Worm (Caenorhabditis elegans) whole organism, L2 larva: Measurements from ENCODE around the gene srj-25.

Experiments
- C34F6.9 ChIP-seq: fragments of 150-350 bp; optimal IDR thresholded peaks from 2 replicates; lab custom pipeline; 2014; ENCODE audit warnings: missing biosample characterization, missing genetic modification characterization
- F13H6.1 ChIP-seq: sonication (generic microtip); optimal IDR thresholded peaks from 2 replicates; lab custom pipeline; 2016; ENCODE audit warnings: missing genetic modification characterization, missing compliant biosample characterization
- Y55F3AM.14 ChIP-seq: fragments of 200-800 bp; sonication (Bioruptor generic); optimal IDR thresholded peaks from 2 replicates; lab custom pipeline; 2018; ENCODE audit warnings: mild to moderate bottlenecking, missing genetic modification characterization, missing compliant biosample characterization
- ZK546.5 ChIP-seq: sonication (generic microtip); optimal IDR thresholded peaks from 2 replicates; lab custom pipeline; 2017; ENCODE audit warnings: missing biosample characterization, missing genetic modification characterization
- aly-2 ChIP-seq: fragments of 150-350 bp; optimal IDR thresholded peaks from 2 replicates; lab custom pipeline; 2014; ENCODE audit warnings: missing biosample characterization, missing genetic modification characterization
- ama-1 ChIP-seq: fragments of 150-350 bp; optimal IDR thresholded peaks from 2 replicates; lab custom pipeline; 2018; ENCODE audit warnings: inconsistent platforms
- blmp-1 ChIP-seq: sonication (generic microtip); optimal IDR thresholded peaks from 2 replicates; lab custom pipeline; 2017; ENCODE audit warnings: missing genetic modification characterization, mild to moderate bottlenecking, missing compliant biosample characterization, antibody characterized with exemption, moderate library complexity; ENCODE audit not compliant: insufficient read depth
- ceh-16 ChIP-seq: fragments of 150-350 bp; optimal IDR thresholded peaks from 2 replicates; lab custom pipeline; 2014; ENCODE audit warnings: missing biosample characterization, missing genetic modification characterization
- ceh-82 ChIP-seq: fragments of 150-350 bp; optimal IDR thresholded peaks from 2 replicates; lab custom pipeline; 2014; ENCODE audit warnings: missing biosample characterization, missing genetic modification characterization
- crh-2 ChIP-seq: sonication (generic microtip); optimal IDR thresholded peaks from 2 replicates; lab custom pipeline; 2017; ENCODE audit warnings: missing biosample characterization, missing genetic modification characterization
- dmd-4 ChIP-seq: sonication (generic microtip); optimal IDR thresholded peaks from 2 replicates; lab custom pipeline; 2017; ENCODE audit warnings: missing biosample characterization, missing genetic modification characterization
- egl-27 ChIP-seq: sonication (generic microtip); optimal IDR thresholded peaks from 3 replicates; lab custom pipeline; 2017; ENCODE audit warnings: missing biosample characterization, missing genetic modification reagents, missing genetic modification characterization
- elt-1 ChIP-seq: fragments of 150-350 bp; optimal IDR thresholded peaks from 2 replicates; lab custom pipeline; 2014; ENCODE audit warnings: missing biosample characterization, missing genetic modification characterization
- elt-3 ChIP-seq: sonication (generic microtip); optimal IDR thresholded peaks from 2 replicates; lab custom pipeline; 2017; ENCODE audit warnings: missing biosample characterization, missing genetic modification characterization
- fos-1 ChIP-seq: fragments of 150-350 bp; optimal IDR thresholded peaks from 2 replicates; lab custom pipeline; 2014; ENCODE audit warnings: missing biosample characterization, missing genetic modification characterization
- lin-11 ChIP-seq: fragments of 150-350 bp; sonication (generic microtip); optimal IDR thresholded peaks from 2 replicates; lab custom pipeline; 2014; ENCODE audit warnings: missing biosample characterization, missing genetic modification characterization, inconsistent platforms, mixed read lengths
- lin-13 ChIP-seq: fragments of 150-350 bp; optimal IDR thresholded peaks from 2 replicates; lab custom pipeline; 2014; ENCODE audit warnings: missing biosample characterization, missing genetic modification reagents, missing genetic modification characterization
- lin-39 ChIP-seq: fragments of 150-350 bp; optimal IDR thresholded peaks from 2 replicates; lab custom pipeline; 2014; ENCODE audit warnings: missing biosample characterization, missing genetic modification reagents, missing genetic modification characterization
- lsy-2 ChIP-seq, 2 experiments: fragments of 150-350 bp in 1 of 2; sonication (generic microtip) in 1 of 2; optimal IDR thresholded peaks; 2 replicates each; lab custom pipeline; 2014 to 2017; ENCODE audit warnings: missing biosample characterization in 2 of 2, missing genetic modification characterization in 2 of 2
- mbf-1 ChIP-seq: sonication (generic microtip); optimal IDR thresholded peaks from 2 replicates; lab custom pipeline; 2017; ENCODE audit warnings: missing biosample characterization, missing genetic modification characterization
- mdl-1 ChIP-seq, 2 experiments: fragments of 150-350 bp in 1 of 2; sonication (generic microtip) in 1 of 2; optimal IDR thresholded peaks; 2 replicates each; lab custom pipeline; 2017; ENCODE audit warnings: missing biosample characterization in 2 of 2, missing genetic modification characterization in 2 of 2
- nhr-10 ChIP-seq: sonication (generic microtip); optimal IDR thresholded peaks from 2 replicates; lab custom pipeline; 2017; ENCODE audit warnings: missing biosample characterization, missing genetic modification characterization
- nhr-11 ChIP-seq: fragments of 150-350 bp; optimal IDR thresholded peaks from 2 replicates; lab custom pipeline; 2014; ENCODE audit warnings: missing biosample characterization, missing genetic modification characterization
- nhr-12 ChIP-seq: fragments of 150-350 bp; optimal IDR thresholded peaks from 2 replicates; lab custom pipeline; 2014; ENCODE audit warnings: missing biosample characterization, missing genetic modification characterization
- nhr-129 ChIP-seq: fragments of 150-350 bp; optimal IDR thresholded peaks from 2 replicates; lab custom pipeline; 2014; ENCODE audit warnings: missing biosample characterization, missing genetic modification characterization
- nhr-21 ChIP-seq: fragments of 150-350 bp; optimal IDR thresholded peaks from 2 replicates; lab custom pipeline; 2014; ENCODE audit warnings: missing biosample characterization, missing genetic modification characterization
- nhr-23 ChIP-seq: fragments of 150-350 bp; optimal IDR thresholded peaks from 2 replicates; lab custom pipeline; 2014; ENCODE audit warnings: missing biosample characterization, missing genetic modification reagents, missing genetic modification characterization
- nhr-237 ChIP-seq: fragments of 150-350 bp; optimal IDR thresholded peaks from 2 replicates; lab custom pipeline; 2014; ENCODE audit warnings: missing biosample characterization, missing genetic modification characterization
- nhr-25 ChIP-seq: fragments of 150-350 bp; sonication (generic microtip); optimal IDR thresholded peaks from 3 replicates; lab custom pipeline; 2014; ENCODE audit warnings: missing biosample characterization, missing genetic modification characterization
- nhr-6 ChIP-seq: fragments of 150-350 bp; optimal IDR thresholded peaks from 2 replicates; lab custom pipeline; 2014; ENCODE audit warnings: missing biosample characterization, missing genetic modification characterization
- peb-1 ChIP-seq: fragments of 150-350 bp; optimal IDR thresholded peaks from 2 replicates; lab custom pipeline; 2014; ENCODE audit warnings: missing biosample characterization, missing genetic modification characterization
- sma-9 ChIP-seq, 2 experiments: fragments of 150-350 bp in 1 of 2; sonication (generic microtip) in 1 of 2; optimal IDR thresholded peaks; 2 replicates each; lab custom pipeline; 2014 to 2016; ENCODE audit warnings: missing genetic modification characterization in 2 of 2, mild to moderate bottlenecking in 1 of 2, missing biosample characterization in 1 of 2, missing compliant biosample characterization in 1 of 2, missing genetic modification reagents in 1 of 2, moderate library complexity in 1 of 2
- snpc-4 ChIP-seq: fragments of 150-350 bp; optimal IDR thresholded peaks from 2 replicates; lab custom pipeline; 2014; ENCODE audit warnings: missing biosample characterization, missing genetic modification characterization
- unc-39 ChIP-seq: fragments of 150-350 bp; optimal IDR thresholded peaks from 2 replicates; lab custom pipeline; 2014; ENCODE audit warnings: missing biosample characterization, missing genetic modification characterization
- unc-55 ChIP-seq: fragments of 150-350 bp; sonication (generic microtip); optimal IDR thresholded peaks from 3 replicates; lab custom pipeline; 2014; ENCODE audit warnings: missing biosample characterization, missing genetic modification reagents, missing genetic modification characterization
- unc-62 ChIP-seq: fragments of 150-350 bp; optimal IDR thresholded peaks from 2 replicates; lab custom pipeline; 2014; ENCODE audit warnings: missing biosample characterization, missing genetic modification reagents, missing genetic modification characterization
- zag-1 ChIP-seq: fragments of 150-350 bp; optimal IDR thresholded peaks from 2 replicates; lab custom pipeline; 2014; ENCODE audit warnings: missing biosample characterization, missing genetic modification characterization
- ztf-1 ChIP-seq: fragments of 200-800 bp; sonication (Bioruptor generic); conservative IDR thresholded peaks from 2 replicates; pipeline ENCODE4 v1.3.6; 2022; ENCODE audit warnings: missing genetic modification characterization, missing compliant biosample characterization
- ztf-11 ChIP-seq: sonication (generic microtip); optimal IDR thresholded peaks from 2 replicates; lab custom pipeline; 2017; ENCODE audit warnings: missing biosample characterization, missing genetic modification characterization
- ztf-4 ChIP-seq: fragments of 150-350 bp; optimal IDR thresholded peaks from 2 replicates; lab custom pipeline; 2014; ENCODE audit warnings: missing biosample characterization, missing genetic modification characterization

Gene srj-25

ce11 chrV:726573-727483 lies 9.2 kb downstream of the srj-25 start:
- TF ChIP-seq elt-3 (no peak), nhr-25 (no peak), mdl-1 (tag; optimal IDR thresholded peaks at IDR 0.05; lab: Kevin White, UChicago) (no peak), dmd-4 (no peak), ceh-82 (tag; lab: Kevin White, UChicago) (no peak), F13H6.1 (tag; lab: Kevin White, UChicago) (no peak), ztf-1 (GFP tag; lab: Robert Waterston, UW) (no peak), ztf-4 (tag; lab: Kevin White, UChicago) (no peak), nhr-237 (tag; lab: Kevin White, UChicago) (no peak), peb-1 (tag; lab: Kevin White, UChicago) (no peak), C34F6.9 (tag; lab: Kevin White, UChicago) (no peak), blmp-1 (tag; lab: Kevin White, UChicago) (no peak), ZK546.5 (tag; lab: Kevin White, UChicago) (no peak), nhr-23 (tag; lab: Kevin White, UChicago) (no peak), lin-13 (peak; percentile 48), ztf-11 (tag; lab: Kevin White, UChicago) (no peak), lin-39 (no peak), snpc-4 (tag; lab: Kevin White, UChicago) (no peak), unc-62 (GFP tag; lab: Kevin White, UChicago) (no peak), nhr-10 (no peak), unc-39 (tag; lab: Kevin White, UChicago) (no peak), nhr-6 (tag; lab: Kevin White, UChicago) (peak; percentile 59), sma-9 (GFP tag; optimal IDR thresholded peaks at IDR 0.05; lab: Kevin White, UChicago) (peak; percentile 20), sma-9 (tag; optimal IDR thresholded peaks at IDR 0.05; lab: Kevin White, UChicago) (no peak), nhr-12 (no peak), nhr-129 (peak; percentile 19), nhr-21 (tag; lab: Kevin White, UChicago) (peak; percentile 41), crh-2 (peak; percentile 24), nhr-11 (no peak), elt-1 (tag; lab: Kevin White, UChicago) (no peak), fos-1 (tag; lab: Kevin White, UChicago) (peak; percentile 1), lin-11 (tag; lab: Kevin White, UChicago) (peak; percentile 38), lsy-2 (tag; optimal IDR thresholded peaks at IDR 0.05; lab: Kevin White, UChicago) (peak in 1 of 2 experiments; percentile 23), Y55F3AM.14 (GFP tag; lab: Kevin White, UChicago) (no peak), ceh-16 (tag; lab: Kevin White, UChicago) (no peak), zag-1 (tag; lab: Kevin White, UChicago) (no peak), aly-2 (tag; lab: Kevin White, UChicago) (no peak), egl-27 (tag; lab: Kevin White, UChicago) (no peak), unc-55 (no peak), mbf-1 (tag; lab: Kevin White, UChicago) (no peak), ama-1 (lab: Kevin White, UChicago) (peak; percentile 76)

DNA sequence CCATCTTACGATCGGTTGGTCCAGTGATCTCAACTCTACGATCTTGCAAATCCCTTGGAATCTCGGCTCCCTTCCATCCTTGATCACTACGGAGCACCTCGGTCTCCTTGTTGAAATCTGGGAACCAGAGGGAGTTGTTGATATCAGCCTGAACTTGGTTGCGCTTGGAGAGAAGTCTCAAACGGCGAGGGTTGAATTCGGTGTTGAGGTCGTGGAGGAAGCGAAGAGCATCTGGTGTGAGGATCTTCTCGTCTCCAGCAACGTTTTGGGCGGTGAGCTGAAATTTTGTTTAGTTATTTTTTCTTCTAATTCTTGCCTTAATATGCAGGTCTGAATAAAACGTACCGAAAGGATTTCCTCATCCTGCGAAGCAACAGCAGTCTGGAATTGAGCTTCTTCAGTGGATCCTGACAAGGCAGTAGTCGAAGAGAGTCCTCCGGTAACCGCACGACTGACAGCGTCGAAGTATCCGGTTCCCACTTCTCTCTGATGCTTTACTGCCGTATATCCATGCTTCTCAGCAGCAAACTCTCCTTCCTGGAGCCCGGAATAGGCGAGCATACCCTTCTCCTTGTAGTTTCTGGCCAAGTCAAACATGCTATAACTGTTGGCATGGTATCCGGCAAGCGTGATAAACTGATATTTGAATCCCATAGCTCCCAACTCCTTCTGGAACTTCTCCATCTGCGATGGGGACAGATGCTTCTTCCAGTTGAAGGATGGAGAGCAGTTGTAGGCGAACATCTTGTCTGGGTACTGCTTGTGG lies 10.1 kb downstream of the srj-25 start:
- TF ChIP-seq ama-1 (lab: Kevin White, UChicago) (peak; percentile 94), crh-2 (peak; percentile 14), lsy-2 (tag; optimal IDR thresholded peaks at IDR 0.05; lab: Kevin White, UChicago) (peak in 1 of 2 experiments; percentile 29), blmp-1 (tag; lab: Kevin White, UChicago) (no peak), egl-27 (tag; lab: Kevin White, UChicago) (no peak), Y55F3AM.14 (GFP tag; lab: Kevin White, UChicago) (peak; percentile 27)
- TF ChIP-seq, all 48 proteins: peak for 4
